Worm (Caenorhabditis elegans) whole organism, L2 larva: ENCODE data around the gene odc-1.

Experiments
- alr-1 ChIP-seq: fragments of 150-350 bp; optimal IDR thresholded peaks from 2 replicates; lab custom pipeline; 2014; ENCODE audit warnings: missing biosample characterization, missing genetic modification characterization
- mdl-1 ChIP-seq, 2 experiments: fragments of 150-350 bp in 1 of 2; sonication (generic microtip) in 1 of 2; optimal IDR thresholded peaks; 2 replicates each; lab custom pipeline; 2017; ENCODE audit warnings: missing biosample characterization in 2 of 2, missing genetic modification characterization in 2 of 2
- nhr-10 ChIP-seq: sonication (generic microtip); optimal IDR thresholded peaks from 2 replicates; lab custom pipeline; 2017; ENCODE audit warnings: missing biosample characterization, missing genetic modification characterization
- nhr-6 ChIP-seq: fragments of 150-350 bp; optimal IDR thresholded peaks from 2 replicates; lab custom pipeline; 2014; ENCODE audit warnings: missing biosample characterization, missing genetic modification characterization

ce11 chrV:6947442-6947841, 47.4 kb upstream of the odc-1 start, which contains the start of gene Y57E12B.4:
- TF ChIP-seq nhr-6 (tag; lab: Kevin White, UChicago) (no peak), mdl-1 (tag; optimal IDR thresholded peaks at IDR 0.05; lab: Kevin White, UChicago) (no peak), alr-1 (tag; lab: Kevin White, UChicago) (no peak), nhr-10 (no peak)
